Fruit fly (Drosophila melanogaster): ENCODE data around the gene Nepl9.

Nepl9 gene

dm6 chr2L:16837158-16837557 is at the start of gene Nepl9:
Gene Nepl9, minus strand, starts transcription at chr2L:16837258.
- TF ChIP-seq CG11762 (GFP tag; optimal IDR thresholded peaks at IDR 0.05; ENCODE audit: insufficient read depth) = no peak
- no peak for TF ChIP-seq Sox14 (GFP tag; optimal IDR thresholded peaks at IDR 0.05)
- TF ChIP-seq CG31627 (GFP tag; optimal IDR thresholded peaks at IDR 0.05) = no peak
- TF ChIP-seq Ets96B (tag; optimal IDR thresholded peaks at IDR 0.05) = no peak
- no peak for TF ChIP-seq ss (GFP tag; optimal IDR thresholded peaks at IDR 0.05)

- TF ChIP-seq CG16779 (tag; optimal IDR thresholded peaks at IDR 0.05) = peak; percentile 25
- TF ChIP-seq Hr39 (GFP tag; optimal IDR thresholded peaks at IDR 0.05) = no peak
- no peak for TF ChIP-seq CG8632 (GFP tag; optimal IDR thresholded peaks at IDR 0.05)
- TF ChIP-seq vri (GFP tag; optimal IDR thresholded peaks at IDR 0.05) = peak; percentile 32
- no peak for TF ChIP-seq Met (GFP tag; optimal IDR thresholded peaks at IDR 0.05)
- TF ChIP-seq svp (GFP tag) = peak; percentile 92
- no peak for TF ChIP-seq fd59A (GFP tag; optimal IDR thresholded peaks at IDR 0.05)
- TF ChIP-seq CG3919 (GFP tag; optimal IDR thresholded peaks at IDR 0.05) = no peak
Measured at dm6 chr2L:16886459-16886858, 49.4 kb upstream of the Nepl9 start.

- TF ChIP-seq salr (GFP tag; optimal IDR thresholded peaks at IDR 0.05) = no peak
- no peak for TF ChIP-seq fd85E (GFP tag; optimal IDR thresholded peaks at IDR 0.05)
- no peak for TF ChIP-seq ss (GFP tag; optimal IDR thresholded peaks at IDR 0.05)
- TF ChIP-seq CG10669 (GFP tag; optimal IDR thresholded peaks at IDR 0.05) = no peak
- no peak for TF ChIP-seq dsx (GFP tag; optimal IDR thresholded peaks at IDR 0.05; ENCODE audit: poor library complexity, severe bottlenecking)
- TF ChIP-seq Eip78C (GFP tag) = no peak
- TF ChIP-seq CG32006 (GFP tag; optimal IDR thresholded peaks at IDR 0.05) = no peak
- no peak for TF ChIP-seq svp (GFP tag)
Measured at dm6 chr2L:16885347-16885746, 48.3 kb upstream of the Nepl9 start.

DNA sequence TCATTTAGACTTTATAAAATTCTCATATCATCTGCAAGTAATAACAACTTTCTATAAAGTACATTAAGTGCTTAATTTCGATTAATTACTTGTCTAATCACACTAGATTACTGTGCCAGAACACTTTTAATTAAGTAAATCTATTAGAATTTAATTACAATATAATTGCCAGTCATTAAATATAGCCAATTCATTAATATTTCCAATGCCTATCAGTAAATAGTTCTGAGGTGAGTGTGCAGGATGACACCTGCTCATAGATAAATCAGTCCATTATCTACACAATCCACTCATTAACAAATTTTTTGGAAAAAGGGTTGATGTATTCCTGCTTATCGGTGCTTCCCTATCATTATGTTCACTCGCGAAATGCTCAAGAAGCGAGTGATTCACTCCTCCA is 47.6 kb upstream of the Nepl9 start:
- no peak for TF ChIP-seq CG32006 (GFP tag; optimal IDR thresholded peaks at IDR 0.05)
- no peak for TF ChIP-seq CG11762 (GFP tag; optimal IDR thresholded peaks at IDR 0.05; ENCODE audit: insufficient read depth)
- peak; percentile 33 for TF ChIP-seq svp (GFP tag)
- no peak for TF ChIP-seq CG15336 (GFP tag; IDR thresholded peaks at IDR 0.05)
- TF ChIP-seq Lpt (GFP tag; optimal IDR thresholded peaks at IDR 0.05) = no peak
- TF ChIP-seq CG10669 (GFP tag; optimal IDR thresholded peaks at IDR 0.05) = no peak
- no peak for TF ChIP-seq fkh (GFP tag; optimal IDR thresholded peaks at IDR 0.05)
- no peak for TF ChIP-seq vri (GFP tag; optimal IDR thresholded peaks at IDR 0.05)

DNA sequence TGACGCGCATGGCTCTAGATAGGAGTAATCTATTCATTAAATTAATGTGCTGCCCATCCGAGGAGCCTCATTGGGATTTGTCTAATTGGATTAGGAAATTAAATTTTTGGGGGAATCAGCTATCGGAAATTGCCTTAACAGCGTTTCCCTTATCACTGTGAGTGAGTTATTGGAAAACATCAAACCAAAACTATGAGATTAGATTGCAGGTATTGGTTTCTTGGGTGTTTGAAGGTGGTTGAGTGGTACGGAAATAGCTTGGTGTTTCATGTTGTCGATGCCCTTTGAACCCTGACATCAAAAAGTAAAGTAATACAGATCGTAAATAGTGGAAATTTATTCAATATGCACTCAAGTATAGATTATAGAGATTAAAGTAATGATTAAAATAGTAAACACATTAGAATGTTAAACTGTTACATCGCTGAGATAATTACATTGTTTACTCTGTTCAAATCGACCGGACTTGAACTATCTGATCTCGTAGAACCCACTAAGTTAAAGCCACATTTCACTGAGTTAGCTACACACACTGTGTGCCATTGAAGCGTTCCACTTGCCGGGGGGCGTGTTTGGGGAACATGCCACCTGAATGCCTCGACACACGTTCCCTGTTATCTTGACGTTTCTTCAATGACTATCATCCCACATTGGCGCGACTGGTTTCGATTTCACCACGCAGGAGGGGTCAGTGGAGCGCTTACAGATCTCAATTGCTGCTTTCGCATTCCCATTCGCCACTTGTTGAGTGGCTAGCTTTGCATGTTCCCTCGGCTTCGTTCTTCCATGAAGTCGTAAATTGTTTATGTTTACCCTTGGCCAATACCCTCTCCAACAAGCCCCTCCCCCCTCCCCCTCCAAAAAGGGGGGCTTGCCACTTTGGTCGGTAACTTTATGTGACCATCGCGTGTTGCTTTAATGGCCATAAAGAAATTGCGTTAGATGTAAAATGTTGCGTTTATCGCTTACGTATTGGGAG is 46.1 kb upstream of the Nepl9 start:
- TF ChIP-seq eg (GFP tag; IDR thresholded peaks at IDR 0.05) = no peak
- TF ChIP-seq svp (GFP tag) = peak; percentile 17
- TF ChIP-seq topi (GFP tag; optimal IDR thresholded peaks at IDR 0.05) = no peak
- no peak for TF ChIP-seq Hr4 (GFP tag; optimal IDR thresholded peaks at IDR 0.05)
- TF ChIP-seq Sox15 (GFP tag; optimal IDR thresholded peaks at IDR 0.05) = no peak
- TF ChIP-seq CG8632 (GFP tag; optimal IDR thresholded peaks at IDR 0.05) = no peak
- TF ChIP-seq CG10669 (GFP tag; optimal IDR thresholded peaks at IDR 0.05) = no peak
- no peak for TF ChIP-seq Ets21C (GFP tag; optimal IDR thresholded peaks at IDR 0.05)
- TF ChIP-seq fkh (GFP tag; optimal IDR thresholded peaks at IDR 0.05) = peak; percentile 54
- no peak for TF ChIP-seq CG34406 (GFP tag; optimal IDR thresholded peaks at IDR 0.05)
- no peak for TF ChIP-seq CG7368 (GFP tag; optimal IDR thresholded peaks at IDR 0.05)
- TF ChIP-seq spab (GFP tag; optimal IDR thresholded peaks at IDR 0.05) = no peak
- peak; percentile 25 for TF ChIP-seq Lpt (GFP tag; optimal IDR thresholded peaks at IDR 0.05)
- TF ChIP-seq dsx (GFP tag; optimal IDR thresholded peaks at IDR 0.05; ENCODE audit: poor library complexity, severe bottlenecking) = peak; percentile 28
- TF ChIP-seq Eip78C (GFP tag) = peak; percentile 37
- TF ChIP-seq fd59A (GFP tag; optimal IDR thresholded peaks at IDR 0.05) = no peak
- no peak for TF ChIP-seq Sox102F (GFP tag; optimal IDR thresholded peaks at IDR 0.05)
- no peak for TF ChIP-seq lz (GFP tag; optimal IDR thresholded peaks at IDR 0.05)
- no peak for TF ChIP-seq Sox14 (GFP tag; optimal IDR thresholded peaks at IDR 0.05)
- TF ChIP-seq fd85E (GFP tag; optimal IDR thresholded peaks at IDR 0.05) = no peak
- no peak for TF ChIP-seq salr (GFP tag; optimal IDR thresholded peaks at IDR 0.05)
- TF ChIP-seq acj6 (GFP tag; optimal IDR thresholded peaks at IDR 0.05) = no peak
- 0 out of 3 replicates have a peak, but pooled peaks have one; percentile 7 for TF ChIP-seq CG6163 (GFP tag; IDR thresholded peaks at IDR 0.05)
- TF ChIP-seq dac (GFP tag; optimal IDR thresholded peaks at IDR 0.05) = no peak
- no peak for TF ChIP-seq Eip93F (GFP tag; optimal IDR thresholded peaks at IDR 0.05)
- no peak for TF ChIP-seq CG8319 (GFP tag; optimal IDR thresholded peaks at IDR 0.05)
- TF ChIP-seq CG16779 (tag; optimal IDR thresholded peaks at IDR 0.05) = no peak
- no peak for TF ChIP-seq net (GFP tag; optimal IDR thresholded peaks at IDR 0.05)
- no peak for TF ChIP-seq CG8119 (GFP tag; IDR thresholded peaks at IDR 0.05)
- TF ChIP-seq vri (GFP tag; optimal IDR thresholded peaks at IDR 0.05) = no peak
- TF ChIP-seq CG3919 (GFP tag; optimal IDR thresholded peaks at IDR 0.05) = no peak
